Worm (Caenorhabditis elegans): ENCODE data around the gene allo-1.
A peak's percentile ranks its signal among the peaks of the same experiment; 100 is the strongest.

Gene allo-1

ce11 chrIV:10727734-10728133 is 30.9 kb upstream of the allo-1 start, which contains the start of gene ZC168.2:
ZC168.2 (plus strand) TSS chrIV:10728034.
- TF ChIP-seq efl-1 (optimal IDR thresholded peaks at IDR 0.05) (no peak), efl-1 (GFP tag; optimal IDR thresholded peaks at IDR 0.05 in 1 of 2) (peak in 1 of 2 experiments; percentile 83), hlh-17 (GFP tag; optimal IDR thresholded peaks at IDR 0.05; ENCODE audit: borderline replicate concordance) (no peak)

- TF ChIP-seq dsc-1 (tag; optimal IDR thresholded peaks at IDR 0.05) (peak; percentile 84), fkh-8 (tag; optimal IDR thresholded peaks at IDR 0.05) (peak; percentile 19), pax-3 (tag; optimal IDR thresholded peaks at IDR 0.05) (peak; percentile 67), ztf-11 (tag; optimal IDR thresholded peaks at IDR 0.05) (no peak)
Measured at ce11 chrIV:10718865-10719264, 22.0 kb upstream of the allo-1 start.

ce11 chrIV:10718075-10718474 is 21.2 kb upstream of the allo-1 start:
- TF ChIP-seq blmp-1 (tag; optimal IDR thresholded peaks at IDR 0.05) (peak; percentile 51), F16B12.6 (tag; optimal IDR thresholded peaks at IDR 0.05) (no peak)

ce11 chrIV:10716348-10716747 is 19.5 kb upstream of the allo-1 start, which contains the start of gene ncx-3:
ncx-3 (plus strand) TSS chrIV:10716648.
- no peak for TF ChIP-seq tbx-2 (tag; optimal IDR thresholded peaks at IDR 0.05)
- no peak for TF ChIP-seq fos-1 (tag; optimal IDR thresholded peaks at IDR 0.05)
- no peak for TF ChIP-seq pqm-1 (tag; optimal IDR thresholded peaks at IDR 0.05)
- TF ChIP-seq ceh-90 (tag; optimal IDR thresholded peaks at IDR 0.05) = no peak
- no peak for TF ChIP-seq nhr-47 (tag; optimal IDR thresholded peaks at IDR 0.05)
- TF ChIP-seq snu-23 (GFP tag; optimal IDR thresholded peaks at IDR 0.05) = no peak

ce11 chrIV:10714594-10714993 is 17.7 kb upstream of the allo-1 start:
- TF ChIP-seq grh-1 (GFP tag; IDR thresholded peaks at IDR 0.05) = no peak
- TF ChIP-seq lin-35 (GFP tag; optimal IDR thresholded peaks at IDR 0.05) = peak in 1 of 2 experiments; percentile 46
- TF ChIP-seq nhr-90 (tag; optimal IDR thresholded peaks at IDR 0.05; ENCODE audit: poor library complexity) = peak; percentile 22
- no peak for TF ChIP-seq mdl-1 (tag; optimal IDR thresholded peaks at IDR 0.05)
- no peak for TF ChIP-seq nhr-237 (tag; optimal IDR thresholded peaks at IDR 0.05)
- TF ChIP-seq unc-62 (GFP tag; optimal IDR thresholded peaks at IDR 0.05) = no peak
- no peak for TF ChIP-seq hpl-2 (GFP tag; optimal IDR thresholded peaks at IDR 0.05)
- TF ChIP-seq blmp-1 (tag; optimal IDR thresholded peaks at IDR 0.05) = peak; percentile 57
- no peak for TF ChIP-seq ztf-4 (tag; optimal IDR thresholded peaks at IDR 0.05)
- TF ChIP-seq pqm-1 (tag; optimal IDR thresholded peaks at IDR 0.05) = no peak
- no peak for TF ChIP-seq alr-1 (tag; optimal IDR thresholded peaks at IDR 0.05; ENCODE audit: borderline replicate concordance)
- TF ChIP-seq egl-13 (tag; optimal IDR thresholded peaks at IDR 0.05) = no peak
- no peak for TF ChIP-seq hlh-17 (GFP tag; optimal IDR thresholded peaks at IDR 0.05; ENCODE audit: borderline replicate concordance)
- peak; percentile 15 to 33 for TF ChIP-seq lsy-2 (tag; optimal IDR thresholded peaks at IDR 0.05)
- peak; percentile 59 for TF ChIP-seq mep-1 (tag; optimal IDR thresholded peaks at IDR 0.05)
- no peak for TF ChIP-seq jun-1 (tag; optimal IDR thresholded peaks at IDR 0.05)
- no peak for TF ChIP-seq ceh-90 (tag; optimal IDR thresholded peaks at IDR 0.05)
- peak; percentile 10 for TF ChIP-seq nhr-47 (tag; optimal IDR thresholded peaks at IDR 0.05)
- TF ChIP-seq nhr-28 (tag; optimal IDR thresholded peaks at IDR 0.05) = no peak
- no peak for TF ChIP-seq unc-130 (tag; optimal IDR thresholded peaks at IDR 0.05)
- TF ChIP-seq sptf-1 (tag; optimal IDR thresholded peaks at IDR 0.05) = no peak
- TF ChIP-seq elt-2 (tag; optimal IDR thresholded peaks at IDR 0.05) = no peak
- no peak for TF ChIP-seq unc-98 (GFP tag; IDR thresholded peaks at IDR 0.05)
- TF ChIP-seq nhr-20 (tag; optimal IDR thresholded peaks at IDR 0.05) = peak; percentile 58
- no peak for TF ChIP-seq pax-3 (tag; optimal IDR thresholded peaks at IDR 0.05)
- no peak for TF ChIP-seq nhr-84 (tag; optimal IDR thresholded peaks at IDR 0.05)
- no peak for TF ChIP-seq egl-27 (tag; optimal IDR thresholded peaks at IDR 0.05)
- TF ChIP-seq efl-1 (optimal IDR thresholded peaks at IDR 0.05) = peak; percentile 23 to 29
- peak; percentile 0 to 89 for TF ChIP-seq efl-1 (GFP tag; optimal IDR thresholded peaks at IDR 0.05 in 1 of 2)
- TF ChIP-seq fos-1 (tag; optimal IDR thresholded peaks at IDR 0.05) = no peak
- TF ChIP-seq fkh-4 (tag; optimal IDR thresholded peaks at IDR 0.05; ENCODE audit: borderline replicate concordance) = no peak
- peak; percentile 28 for TF ChIP-seq nhr-77 (tag; optimal IDR thresholded peaks at IDR 0.05)
- peak; percentile 60 for TF ChIP-seq snu-23 (GFP tag; optimal IDR thresholded peaks at IDR 0.05)
- TF ChIP-seq hlh-4 (tag; optimal IDR thresholded peaks at IDR 0.05) = no peak
- TF ChIP-seq dpl-1 (GFP tag; optimal IDR thresholded peaks at IDR 0.05) = peak; percentile 7 to 13 (median 12)
- peak; percentile 23 for TF ChIP-seq swsn-7 (tag; optimal IDR thresholded peaks at IDR 0.05)
- peak; percentile 20 for TF ChIP-seq xbp-1 (tag; optimal IDR thresholded peaks at IDR 0.05)
- TF ChIP-seq pag-3 (tag; optimal IDR thresholded peaks at IDR 0.05; ENCODE audit: borderline replicate concordance, insufficient read depth) = no peak

Measured in whole organism, L1 larva.